Worm (Caenorhabditis elegans): ENCODE measurements around the gene C48B4.9.

- TF ChIP-seq him-1 (tag; optimal IDR thresholded peaks at IDR 0.05) (no peak), W03F9.2 (tag; optimal IDR thresholded peaks at IDR 0.05) (no peak), dao-5 (tag; optimal IDR thresholded peaks at IDR 0.05) (no peak)
Measured at ce11 chrIII:9583224-9583623, 20.1 kb upstream of the C48B4.9 start.
